Worm (Caenorhabditis elegans) whole organism, young adult: ENCODE measurements around the gene set-17.

Experiments used
- B0019.2 ChIP-seq: fragments of 200-800 bp; sonication (Bioruptor generic); conservative IDR thresholded peaks from 2 replicates; pipeline ENCODE4 v1.3.6; 2022; ENCODE audit warnings: missing genetic modification reagents, missing genetic modification characterization, missing compliant biosample characterization
- B0261.1 ChIP-seq: sonication (generic microtip); optimal IDR thresholded peaks from 2 replicates; lab custom pipeline; 2016; ENCODE audit warnings: mild to moderate bottlenecking, missing genetic modification characterization, moderate library complexity, missing compliant biosample characterization
- F33H1.4 ChIP-seq: fragments of 200-800 bp; sonication (Bioruptor generic); IDR thresholded peaks from 2 replicates; pipeline ENCODE4 v1.3.6; 2022; ENCODE audit warnings: missing genetic modification reagents, missing genetic modification characterization, missing compliant biosample characterization
- F52B5.7 ChIP-seq: sonication (generic microtip); optimal IDR thresholded peaks from 2 replicates; lab custom pipeline; 2016; ENCODE audit warnings: mild to moderate bottlenecking, missing genetic modification characterization, missing compliant biosample characterization
- T26A5.8 ChIP-seq: sonication (generic microtip); optimal IDR thresholded peaks from 2 replicates; lab custom pipeline; 2016; ENCODE audit warnings: missing genetic modification characterization, missing compliant biosample characterization
- ama-1 ChIP-seq, 3 experiments: fragments of 150-350 bp in 1 of 3; sonication (generic microtip) in 2 of 3; optimal IDR thresholded peaks; 2 replicates each; lab custom pipeline; 2014 to 2018; ENCODE audit warnings: missing biosample characterization in 2 of 3, missing genetic modification characterization in 2 of 3, missing genetic modification reagents in 2 of 3
- aptf-2 ChIP-seq: fragments of 200-800 bp; sonication (Bioruptor generic); conservative IDR thresholded peaks from 2 replicates; pipeline ENCODE4 v1.3.6; 2022; ENCODE audit warnings: missing genetic modification reagents, missing genetic modification characterization, missing compliant biosample characterization
- lin-35 ChIP-seq, 3 experiments: fragments of 150-350 bp in 2 of 3; sonication (generic microtip) in 1 of 3; optimal IDR thresholded peaks; 2 replicates each; lab custom pipeline; 2014 to 2018; ENCODE audit warnings: missing biosample characterization in 3 of 3, missing genetic modification characterization in 3 of 3, missing genetic modification reagents in 3 of 3
- lin-40 ChIP-seq: sonication (generic microtip); optimal IDR thresholded peaks from 2 replicates; lab custom pipeline; 2016; ENCODE audit warnings: missing genetic modification characterization, mild to moderate bottlenecking, missing compliant biosample characterization, missing genotype, missing genetic modification reagents
- lin-54 ChIP-seq: fragments of 200-800 bp; sonication (Bioruptor generic); optimal IDR thresholded peaks from 2 replicates; lab custom pipeline; 2018; ENCODE audit warnings: mild to moderate bottlenecking, missing genetic modification characterization, missing compliant biosample characterization
- mcd-1 ChIP-seq: fragments of 200-800 bp; sonication (Bioruptor generic); IDR thresholded peaks from 2 replicates; pipeline ENCODE4 v1.3.6; 2022; ENCODE audit warnings: missing genetic modification reagents, missing genetic modification characterization, missing compliant biosample characterization
- nhr-27 ChIP-seq: fragments of 200-800 bp; sonication (Bioruptor generic); optimal IDR thresholded peaks from 2 replicates; lab custom pipeline; 2018; ENCODE audit warnings: mild to moderate bottlenecking, missing genetic modification characterization, moderate library complexity, missing compliant biosample characterization

ce11 chrII:8916656-8917055 is 23.6 kb downstream of the set-17 start:
- TF ChIP-seq T26A5.8 (no peak), ama-1 (optimal IDR thresholded peaks at IDR 0.05; lab: Kevin White, UChicago) (no peak), ama-1 (GFP tag; optimal IDR thresholded peaks at IDR 0.05; lab: Kevin White, UChicago) (no peak), lin-35 (GFP tag; optimal IDR thresholded peaks at IDR 0.05; lab: Kevin White, UChicago) (no peak), nhr-27 (tag; lab: Kevin White, UChicago) (no peak), lin-40 (no peak), F52B5.7 (tag; lab: Kevin White, UChicago) (no peak), B0261.1 (tag; lab: Kevin White, UChicago) (no peak), aptf-2 (no peak), B0019.2 (no peak), lin-54 (GFP tag; lab: Kevin White, UChicago) (no peak), F33H1.4 (GFP tag; lab: Robert Waterston, UW) (no peak), mcd-1 (GFP tag; lab: Robert Waterston, UW) (no peak)
